In genomic region chrX:10854686-10855085, dm6 we compare ENCODE assay signal across 1 fruit fly cellular context.
A peak's percentile ranks its signal among the peaks of the same experiment; 100 is the strongest.
TF ChIP-seq lines count a peak whose summit lies in the region.

TSS of gene feo (minus strand) at chrX:10854869.

TF ChIP-seq in whole organism, embryonic, 481 proteins besides CTCF, POLR2A, EP300 and RAD21 (continued from another document):
- no peak for TF ChIP-seq Trl (optimal IDR thresholded peaks at IDR 0.05; lab: Kevin White, UChicago)
- no peak for TF ChIP-seq Trl (GFP tag; optimal IDR thresholded peaks at IDR 0.05; lab: Kevin White, UChicago)
- TF ChIP-seq br (optimal IDR thresholded peaks at IDR 0.05; lab: Kevin White, UChicago): no peak
- no peak for TF ChIP-seq CG13775 (GFP tag; optimal IDR thresholded peaks at IDR 0.05; lab: Kevin White, UChicago)
- peak; percentile 38 for TF ChIP-seq amos (GFP tag; IDR thresholded peaks at IDR 0.05; lab: Robert Waterston, UW; ENCODE audit: partially characterized antibody)
- TF ChIP-seq CG15514 (GFP tag; optimal IDR thresholded peaks at IDR 0.05; lab: Kevin White, UChicago): peak; percentile 42
- TF ChIP-seq Hr78 (GFP tag; optimal IDR thresholded peaks at IDR 0.05; lab: Kevin White, UChicago): no peak
- no peak for TF ChIP-seq CG4360 (GFP tag; IDR thresholded peaks at IDR 0.05; lab: Robert Waterston, UW)
- peak; percentile 32 for TF ChIP-seq sens (GFP tag; lab: Kevin White, UChicago)
- peak; percentile 37; the same call in 1 of the 2 replicates for TF ChIP-seq MBD-R2 (GFP tag; IDR thresholded peaks at IDR 0.05; lab: Robert Waterston, UW)
